Worm (Caenorhabditis elegans): Measurements from ENCODE around the gene clec-223.

DNA sequence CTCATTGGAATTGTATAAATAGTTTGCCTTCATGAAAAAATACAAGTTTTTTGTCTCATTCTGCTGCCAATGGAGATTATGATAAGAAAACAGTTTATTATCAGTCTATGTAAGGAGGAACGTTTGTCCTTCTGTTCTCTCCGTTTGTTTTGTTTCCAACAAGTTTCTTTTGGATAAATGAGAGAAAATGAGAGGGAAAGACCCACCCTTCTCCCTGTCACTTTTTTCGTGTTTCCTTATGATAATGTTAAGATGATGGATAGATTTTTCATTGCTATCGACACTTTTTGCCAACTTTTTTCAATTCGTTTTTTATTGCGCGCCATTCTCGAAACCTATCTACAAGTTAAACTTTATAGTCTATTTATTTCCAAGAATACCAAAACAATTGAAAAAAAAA lies 41.8 kb upstream of the clec-223 start:
- TF ChIP-seq ceh-28 (tag; optimal IDR thresholded peaks at IDR 0.05) (no peak), lin-39 (tag; optimal IDR thresholded peaks at IDR 0.05) (no peak), pha-4 (GFP tag; IDR thresholded peaks at IDR 0.05) (no peak), pha-4 (tag; optimal IDR thresholded peaks at IDR 0.05) (no peak), sdz-12 (GFP tag; optimal IDR thresholded peaks at IDR 0.05) (no peak), zip-11 (GFP tag; IDR thresholded peaks at IDR 0.05) (no peak), ZK337.2 (GFP tag; IDR thresholded peaks at IDR 0.05) (no peak), ztf-7 (tag; optimal IDR thresholded peaks at IDR 0.05) (no peak), madf-9 (GFP tag; conservative IDR thresholded peaks at IDR 0.05) (no peak), nhr-11 (tag; optimal IDR thresholded peaks at IDR 0.05) (no peak), unc-62 (GFP tag; optimal IDR thresholded peaks at IDR 0.05 in 1 of 2) (no peak), unc-62 (tag; optimal IDR thresholded peaks at IDR 0.05) (no peak)
